Worm (Caenorhabditis elegans) whole organism, L4/young adult: ENCODE data around the gene srb-13.

Experiments used
- W03F9.2 ChIP-seq: fragments of 150-350 bp; optimal IDR thresholded peaks from 2 replicates; lab custom pipeline; 2014; ENCODE audit warnings: missing biosample characterization, missing genetic modification characterization
- dao-5 ChIP-seq: sonication (generic microtip); optimal IDR thresholded peaks from 2 replicates; lab custom pipeline; 2016; ENCODE audit warnings: missing genotype, missing genetic modification characterization, moderate library complexity, missing compliant biosample characterization
- him-1 ChIP-seq: sonication (generic microtip); optimal IDR thresholded peaks from 2 replicates; lab custom pipeline; 2016; ENCODE audit warnings: missing genotype, missing genetic modification reagents, missing genetic modification characterization, missing compliant biosample characterization

DNA sequence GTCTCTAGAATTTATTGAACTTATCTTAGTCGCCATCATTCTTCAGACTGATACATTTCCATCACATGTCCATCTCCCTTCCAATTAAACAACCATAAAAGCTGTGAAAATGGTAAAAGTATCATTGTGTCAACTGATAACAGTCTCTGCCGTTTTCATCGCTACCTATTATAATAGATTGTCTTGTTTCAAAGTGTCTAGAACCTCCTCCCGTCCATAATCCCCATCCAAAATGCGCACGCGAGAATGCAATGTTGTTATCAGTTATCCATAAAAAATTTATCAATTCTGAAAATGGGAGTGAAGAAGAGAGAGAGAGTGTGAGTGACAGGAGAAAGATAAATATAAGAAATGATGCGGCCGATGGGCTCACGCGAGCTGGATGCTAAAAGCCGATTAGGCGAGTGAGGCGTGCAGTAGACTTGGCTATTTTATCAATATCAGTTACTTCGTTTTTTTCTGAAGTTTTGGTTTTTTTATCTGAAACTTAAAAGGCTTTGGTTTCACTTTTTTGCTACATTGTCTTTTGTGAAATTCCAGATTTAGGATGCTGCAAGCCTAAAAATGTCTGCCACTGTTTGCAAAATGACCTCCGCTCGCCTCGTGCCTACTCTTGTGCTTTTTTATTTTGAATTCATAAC lies 44.6 kb upstream of the srb-13 start:
- TF ChIP-seq him-1 = no peak
- TF ChIP-seq dao-5 (tag; lab: Kevin White, UChicago) = no peak
- no peak for TF ChIP-seq W03F9.2 (tag; lab: Kevin White, UChicago)
